Fruit fly (Drosophila melanogaster) whole organism, prepupa: ENCODE data around the gene CG10700.
A peak's percentile ranks its signal among the peaks of the same experiment; 100 is the strongest.

Experiments used
- CG10669 ChIP-seq: fragments of 200-800 bp; sonication (Bioruptor generic); optimal IDR thresholded peaks from 3 replicates; lab custom pipeline; 2018; ENCODE audit warnings: missing biosample characterization, mild to moderate bottlenecking, missing genetic modification characterization, moderate library complexity
- CG11762 ChIP-seq: fragments of 200-800 bp; sonication (Bioruptor generic); optimal IDR thresholded peaks from 3 replicates; lab custom pipeline; 2016; ENCODE audit warnings: missing biosample characterization, missing genetic modification characterization; ENCODE audit not compliant: insufficient read depth
- CG15336 ChIP-seq: fragments of 200-800 bp; sonication (Bioruptor generic); IDR thresholded peaks from 2 replicates; pipeline ENCODE4 v1.3.6; 2022; ENCODE audit warnings: missing biosample characterization, missing genetic modification characterization
- CG16779 ChIP-seq: fragments of 200-800 bp; sonication (Bioruptor generic); optimal IDR thresholded peaks from 3 replicates; lab custom pipeline; 2017; ENCODE audit warnings: missing biosample characterization, mild to moderate bottlenecking, missing genetic modification characterization
- CG6854 ChIP-seq: fragments of 200-800 bp; sonication (Bioruptor generic); optimal IDR thresholded peaks from 2 replicates; lab custom pipeline; 2017; ENCODE audit warnings: missing biosample characterization, mild to moderate bottlenecking, missing genetic modification characterization
- Gug ChIP-seq: fragments of 200-800 bp; sonication (Bioruptor generic); IDR thresholded peaks from 2 replicates; pipeline ENCODE4 v1.3.6; 2022; ENCODE audit warnings: missing biosample characterization, missing genetic modification characterization
- Hr38 ChIP-seq: sonication (Bioruptor generic); optimal IDR thresholded peaks from 2 replicates; lab custom pipeline; 2016; ENCODE audit warnings: missing biosample characterization, missing genetic modification characterization
- Hr39 ChIP-seq: fragments of 200-800 bp; sonication (Bioruptor generic); optimal IDR thresholded peaks from 2 replicates; lab custom pipeline; 2016; ENCODE audit warnings: missing biosample characterization, missing genetic modification characterization
- Sox102F ChIP-seq: fragments of 200-800 bp; sonication (Bioruptor generic); optimal IDR thresholded peaks from 2 replicates; lab custom pipeline; 2016; ENCODE audit warnings: missing biosample characterization, mild to moderate bottlenecking, missing genetic modification characterization
- Sox15 ChIP-seq: fragments of 200-800 bp; sonication (Bioruptor generic); optimal IDR thresholded peaks from 3 replicates; lab custom pipeline; 2016; ENCODE audit warnings: missing biosample characterization, missing genetic modification characterization
- net ChIP-seq: fragments of 200-800 bp; sonication (Bioruptor generic); optimal IDR thresholded peaks from 3 replicates; lab custom pipeline; 2016; ENCODE audit warnings: missing biosample characterization, missing genetic modification characterization
- ss ChIP-seq, 2 experiments: fragments of 200-800 bp; sonication (Bioruptor generic); optimal IDR thresholded peaks; 2 replicates in 1 of 2; 3 replicates in 1 of 2; lab custom pipeline; 2017 to 2018; ENCODE audit warnings: mild to moderate bottlenecking in 2 of 2, missing biosample characterization in 2 of 2, missing genetic modification characterization in 2 of 2, moderate library complexity in 1 of 2
- vri ChIP-seq: fragments of 200-800 bp; sonication (Bioruptor generic); optimal IDR thresholded peaks from 3 replicates; lab custom pipeline; 2016; ENCODE audit warnings: missing biosample characterization, mild to moderate bottlenecking, missing genetic modification characterization

- TF ChIP-seq ss (GFP tag; optimal IDR thresholded peaks at IDR 0.05; lab: Kevin White, UChicago): no peak
- TF ChIP-seq Sox102F: no peak
- peak; percentile 6 for TF ChIP-seq CG6854
- no peak for TF ChIP-seq CG11762 (GFP tag; lab: Kevin White, UChicago)
- TF ChIP-seq CG10669 (GFP tag; lab: Kevin White, UChicago): no peak
- TF ChIP-seq Gug (GFP tag; lab: Robert Waterston, UW): no peak
- no peak for TF ChIP-seq Hr39 (GFP tag; lab: Kevin White, UChicago)
- TF ChIP-seq vri (GFP tag; lab: Kevin White, UChicago): no peak
- TF ChIP-seq Sox15 (GFP tag; lab: Kevin White, UChicago): no peak
- TF ChIP-seq Hr38 (GFP tag; lab: Kevin White, UChicago): no peak
- peak; percentile 10 for TF ChIP-seq net (GFP tag; lab: Kevin White, UChicago)
- TF ChIP-seq CG16779: no peak
- peak; percentile 28; the same call in 1 of the 2 replicates for TF ChIP-seq CG15336 (GFP tag; lab: Robert Waterston, UW)
Measured at dm6 chr2L:19053860-19054515, 24.8 kb downstream of the CG10700 start, which contains the start of gene CG10492.
